Worm (Caenorhabditis elegans) whole organism, late embryonic: ENCODE data around the gene acr-2.

Experiments
- C08G9.2 ChIP-seq: sonication (generic microtip); optimal IDR thresholded peaks from 2 replicates; lab custom pipeline; 2016; ENCODE audit warnings: mild to moderate bottlenecking, missing genetic modification characterization, moderate library complexity, missing compliant biosample characterization
- Y22D7AL.16 ChIP-seq: sonication (generic microtip); optimal IDR thresholded peaks from 2 replicates; lab custom pipeline; 2016; ENCODE audit warnings: missing genetic modification characterization, missing compliant biosample characterization
- ama-1 ChIP-seq: fragments of 150-350 bp; optimal IDR thresholded peaks from 2 replicates; lab custom pipeline; 2014
- ceh-2 ChIP-seq: sonication (generic microtip); optimal IDR thresholded peaks from 2 replicates; lab custom pipeline; 2016; ENCODE audit warnings: missing genotype, missing genetic modification characterization, missing compliant biosample characterization
- fkh-10 ChIP-seq: fragments of 150-350 bp; optimal IDR thresholded peaks from 2 replicates; lab custom pipeline; 2014; ENCODE audit warnings: missing biosample characterization, missing genetic modification reagents, missing genetic modification characterization
- hlh-13 ChIP-seq: fragments of 200-800 bp; sonication (Bioruptor generic); optimal IDR thresholded peaks from 2 replicates; lab custom pipeline; 2018; ENCODE audit warnings: mild to moderate bottlenecking, missing genetic modification characterization, missing compliant biosample characterization
- hlh-15 ChIP-seq: sonication (generic microtip); optimal IDR thresholded peaks from 2 replicates; lab custom pipeline; 2016; ENCODE audit warnings: missing genetic modification characterization, missing compliant biosample characterization
- hlh-30 ChIP-seq: sonication (generic microtip); optimal IDR thresholded peaks from 2 replicates; lab custom pipeline; 2017; ENCODE audit warnings: antibody characterized with exemption, missing genetic modification characterization, missing compliant biosample characterization; ENCODE audit not compliant: insufficient read depth
- hlh-6 ChIP-seq: sonication (generic microtip); optimal IDR thresholded peaks from 2 replicates; lab custom pipeline; 2016; ENCODE audit warnings: missing genotype, missing genetic modification characterization, missing compliant biosample characterization
- nhr-232 ChIP-seq: sonication (generic microtip); optimal IDR thresholded peaks from 2 replicates; lab custom pipeline; 2016; ENCODE audit warnings: missing genetic modification characterization, missing compliant biosample characterization
- pqm-1 ChIP-seq: sonication (generic microtip); optimal IDR thresholded peaks from 2 replicates; lab custom pipeline; 2016; ENCODE audit warnings: missing genetic modification characterization, missing compliant biosample characterization

DNA sequence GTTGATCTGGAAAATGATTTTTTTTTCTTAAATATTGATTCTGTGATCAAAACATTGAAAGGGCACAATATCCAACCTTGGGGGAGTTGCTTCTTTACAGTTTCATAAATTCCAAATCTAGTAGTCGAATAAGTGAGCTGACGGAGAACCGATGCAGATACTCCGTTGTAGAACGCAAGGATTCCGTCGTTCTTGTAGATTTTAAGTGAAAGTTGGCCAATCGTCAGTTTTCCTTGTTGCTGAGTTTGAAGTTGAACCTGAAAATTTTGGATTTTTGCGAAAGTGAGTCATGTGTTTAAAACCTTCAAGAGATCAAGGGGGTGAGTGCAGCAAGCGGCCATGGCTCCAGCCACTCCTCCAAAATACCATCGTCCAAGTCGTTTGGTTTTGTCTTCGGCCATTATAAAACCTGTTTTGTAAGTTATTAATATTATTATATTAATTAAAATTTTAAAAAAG is 22.9 kb downstream of the acr-2 start, which contains the start of gene slc-25A10:
- no peak for TF ChIP-seq fkh-10
- TF ChIP-seq Y22D7AL.16, result no peak
- TF ChIP-seq hlh-30 (tag; lab: Kevin White, UChicago), result no peak
- TF ChIP-seq C08G9.2, result no peak
- no peak for TF ChIP-seq nhr-232 (tag; lab: Kevin White, UChicago)
- no peak for TF ChIP-seq hlh-13 (GFP tag; lab: Kevin White, UChicago)
- no peak for TF ChIP-seq pqm-1 (tag; lab: Kevin White, UChicago)
- TF ChIP-seq hlh-15 (tag; lab: Kevin White, UChicago), result no peak
- no peak for TF ChIP-seq hlh-6 (tag; lab: Kevin White, UChicago)
- no peak for TF ChIP-seq ceh-2 (tag; lab: Kevin White, UChicago)
- no peak for TF ChIP-seq ama-1 (lab: Kevin White, UChicago)
